Worm (Caenorhabditis elegans) whole organism, L1 larva: ENCODE data around the gene lsm-1.

Source experiments
- C16A3.4 ChIP-seq: fragments of 150-350 bp; optimal IDR thresholded peaks from 2 replicates; lab custom pipeline; 2014; ENCODE audit warnings: missing biosample characterization, missing genetic modification characterization
- ama-1 ChIP-seq: fragments of 150-350 bp; optimal IDR thresholded peaks from 2 replicates; lab custom pipeline; 2014
- ceh-63 ChIP-seq: fragments of 200-800 bp; sonication (Bioruptor generic); optimal IDR thresholded peaks from 2 replicates; lab custom pipeline; 2018; ENCODE audit warnings: mild to moderate bottlenecking, missing genetic modification characterization, missing compliant biosample characterization
- ces-1 ChIP-seq: fragments of 150-350 bp; optimal IDR thresholded peaks from 2 replicates; lab custom pipeline; 2014; ENCODE audit warnings: missing biosample characterization, missing genetic modification reagents, missing genetic modification characterization
- dsc-1 ChIP-seq: sonication (generic microtip); optimal IDR thresholded peaks from 2 replicates; lab custom pipeline; 2016; ENCODE audit warnings: mild to moderate bottlenecking, missing genetic modification characterization, missing compliant biosample characterization
- efl-1 ChIP-seq, 4 experiments: fragments of 150-350 bp; optimal IDR thresholded peaks in 3 of 4; peaks in 1 of 4; 1 replicate in 1 of 4; 2 replicates in 3 of 4; lab custom pipeline; 2014; ENCODE audit warnings: missing biosample characterization in 2 of 4, missing genetic modification characterization in 2 of 4, missing genetic modification reagents in 2 of 4
- elt-2 ChIP-seq: sonication (generic microtip); optimal IDR thresholded peaks from 2 replicates; lab custom pipeline; 2016; ENCODE audit warnings: missing genetic modification characterization, mild to moderate bottlenecking, inconsistent platforms, missing compliant biosample characterization, missing genetic modification reagents
- elt-3 ChIP-seq, 6 experiments: fragments of 150-350 bp in 1 of 6; sonication (generic microtip); optimal IDR thresholded peaks; 2 replicates each; lab custom pipeline; 2017 to 2018; ENCODE audit warnings: missing biosample characterization in 6 of 6, missing genetic modification characterization in 6 of 6, inconsistent platforms in 1 of 6
- ets-5 ChIP-seq: fragments of 200-800 bp; sonication (Bioruptor generic); IDR thresholded peaks from 2 replicates; pipeline ENCODE4 v1.3.6; 2022; ENCODE audit warnings: missing genetic modification characterization, missing compliant biosample characterization
- fkh-8 ChIP-seq: sonication (generic microtip); optimal IDR thresholded peaks from 2 replicates; lab custom pipeline; 2016; ENCODE audit warnings: mild to moderate bottlenecking, missing genetic modification characterization, missing compliant biosample characterization
- fos-1 ChIP-seq: fragments of 150-350 bp; optimal IDR thresholded peaks from 2 replicates; lab custom pipeline; 2014; ENCODE audit warnings: missing biosample characterization, missing genetic modification characterization
- grh-1 ChIP-seq: fragments of 200-800 bp; sonication (Bioruptor generic); IDR thresholded peaks from 2 replicates; pipeline ENCODE4 v1.3.6; 2022; ENCODE audit warnings: missing genetic modification reagents, missing genetic modification characterization, missing compliant biosample characterization
- hlh-4 ChIP-seq: sonication (generic microtip); optimal IDR thresholded peaks from 2 replicates; lab custom pipeline; 2016; ENCODE audit warnings: mild to moderate bottlenecking, missing genetic modification characterization, missing compliant biosample characterization
- irx-1 ChIP-seq: sonication (generic microtip); optimal IDR thresholded peaks from 2 replicates; lab custom pipeline; 2016; ENCODE audit warnings: missing genetic modification characterization, missing compliant biosample characterization
- isw-1 ChIP-seq: fragments of 200-800 bp; sonication (Bioruptor generic); IDR thresholded peaks from 2 replicates; pipeline ENCODE4 v1.3.6; 2022; ENCODE audit warnings: missing genetic modification characterization, missing compliant biosample characterization
- lin-14 ChIP-seq: fragments of 200-800 bp; sonication (Bioruptor generic); optimal IDR thresholded peaks from 2 replicates; lab custom pipeline; 2018; ENCODE audit warnings: mild to moderate bottlenecking, missing genetic modification characterization, moderate library complexity, missing compliant biosample characterization
- lin-35 ChIP-seq, 2 experiments: fragments of 150-350 bp; optimal IDR thresholded peaks; 2 replicates each; lab custom pipeline; 2014; ENCODE audit warnings: missing biosample characterization in 2 of 2, missing genetic modification characterization in 2 of 2, missing genetic modification reagents in 2 of 2
- lin-39 ChIP-seq: fragments of 150-350 bp; optimal IDR thresholded peaks from 2 replicates; lab custom pipeline; 2014; ENCODE audit warnings: missing biosample characterization, missing genetic modification reagents, missing genetic modification characterization
- lsy-2 ChIP-seq, 2 experiments: fragments of 150-350 bp; optimal IDR thresholded peaks; 2 replicates each; lab custom pipeline; 2014; ENCODE audit warnings: missing biosample characterization in 2 of 2, missing genetic modification characterization in 2 of 2
- mab-9 ChIP-seq: fragments of 200-800 bp; sonication (Bioruptor generic); IDR thresholded peaks from 2 replicates; pipeline ENCODE4 v1.3.6; 2022; ENCODE audit warnings: missing genetic modification reagents, missing genetic modification characterization, missing compliant biosample characterization
- mef-2 ChIP-seq: fragments of 150-350 bp; optimal IDR thresholded peaks from 2 replicates; lab custom pipeline; 2014; ENCODE audit warnings: missing biosample characterization, missing genetic modification characterization
- mep-1 ChIP-seq: fragments of 150-350 bp; optimal IDR thresholded peaks from 2 replicates; lab custom pipeline; 2014; ENCODE audit warnings: missing biosample characterization, missing genetic modification characterization
- nhr-19 ChIP-seq: fragments of 200-800 bp; sonication (Bioruptor generic); conservative IDR thresholded peaks from 2 replicates; pipeline ENCODE4 v1.3.6; 2022; ENCODE audit warnings: missing genetic modification characterization, missing compliant biosample characterization
- nhr-237 ChIP-seq: fragments of 150-350 bp; optimal IDR thresholded peaks from 2 replicates; lab custom pipeline; 2014; ENCODE audit warnings: missing biosample characterization, missing genetic modification characterization
- nhr-71 ChIP-seq: sonication (generic microtip); optimal IDR thresholded peaks from 2 replicates; lab custom pipeline; 2016; ENCODE audit warnings: mild to moderate bottlenecking, missing genetic modification characterization, moderate library complexity, missing compliant biosample characterization
- nhr-76 ChIP-seq: sonication (generic microtip); optimal IDR thresholded peaks from 2 replicates; lab custom pipeline; 2017; ENCODE audit warnings: missing biosample characterization, missing genetic modification characterization
- nhr-85 ChIP-seq: sonication (generic microtip); peaks from one replicate; lab custom pipeline; 2016; ENCODE audit warnings: missing genetic modification characterization, inconsistent platforms, missing compliant biosample characterization
- nhr-90 ChIP-seq: sonication (generic microtip); optimal IDR thresholded peaks from 2 replicates; lab custom pipeline; 2016; ENCODE audit warnings: mild to moderate bottlenecking, missing genetic modification characterization, missing compliant biosample characterization; ENCODE audit not compliant: poor library complexity
- rnt-1 ChIP-seq: sonication (generic microtip); optimal IDR thresholded peaks from 2 replicates; lab custom pipeline; 2016; ENCODE audit warnings: mild to moderate bottlenecking, missing genetic modification characterization, moderate library complexity, missing compliant biosample characterization
- snu-23 ChIP-seq: sonication (generic microtip); optimal IDR thresholded peaks from 2 replicates; lab custom pipeline; 2016; ENCODE audit warnings: missing genetic modification characterization, missing compliant biosample characterization
- sox-4 ChIP-seq: sonication (generic microtip); optimal IDR thresholded peaks from 2 replicates; lab custom pipeline; 2016; ENCODE audit warnings: missing genetic modification characterization, missing compliant biosample characterization
- sptf-1 ChIP-seq: fragments of 150-350 bp; optimal IDR thresholded peaks from 2 replicates; lab custom pipeline; 2014; ENCODE audit warnings: missing biosample characterization, missing genetic modification characterization
- sup-37 ChIP-seq: fragments of 200-800 bp; sonication (Bioruptor generic); optimal IDR thresholded peaks from 2 replicates; lab custom pipeline; 2018; ENCODE audit warnings: mild to moderate bottlenecking, missing genetic modification characterization, missing compliant biosample characterization
- swsn-7 ChIP-seq: sonication (generic microtip); optimal IDR thresholded peaks from 2 replicates; lab custom pipeline; 2016; ENCODE audit warnings: missing genetic modification characterization, missing compliant biosample characterization
- tlp-1 ChIP-seq: fragments of 150-350 bp; optimal IDR thresholded peaks from 2 replicates; lab custom pipeline; 2014; ENCODE audit warnings: missing biosample characterization, missing genetic modification characterization
- vab-15 ChIP-seq: sonication (generic microtip); optimal IDR thresholded peaks from 2 replicates; lab custom pipeline; 2017; ENCODE audit warnings: missing genotype, mild to moderate bottlenecking, missing genetic modification characterization, missing compliant biosample characterization
- ztf-11 ChIP-seq, 2 experiments: sonication (generic microtip); optimal IDR thresholded peaks; 2 replicates each; lab custom pipeline; 2016 to 2017; ENCODE audit warnings: missing genetic modification characterization in 2 of 2, missing biosample characterization in 1 of 2, missing compliant biosample characterization in 1 of 2

lsm-1 gene

ce11 chrII:11132542-11132941 is 5.8 kb downstream of the lsm-1 start, which contains the start of gene F40F8.11 (continued):
- peak; percentile 28; the same call in 1 of the 2 replicates for TF ChIP-seq nhr-19 (GFP tag; lab: Robert Waterston, UW)
- TF ChIP-seq lin-35 (GFP tag; optimal IDR thresholded peaks at IDR 0.05; lab: Kevin White, UChicago), result peak; percentile 89 to 95
- peak; percentile 56 for TF ChIP-seq mep-1 (tag; lab: Kevin White, UChicago)
- peak; percentile 20 for TF ChIP-seq swsn-7 (tag; lab: Kevin White, UChicago)
- peak; percentile 24 for TF ChIP-seq rnt-1 (tag; lab: Kevin White, UChicago)
- TF ChIP-seq, all 84 proteins: peak for 26

- TF ChIP-seq ces-1 (GFP tag; lab: Kevin White, UChicago) (no peak), nhr-85 (no peak), sptf-1 (tag; lab: Kevin White, UChicago) (no peak), tlp-1 (tag; lab: Kevin White, UChicago) (no peak), mef-2 (tag; lab: Kevin White, UChicago) (no peak), ama-1 (no peak), ztf-11 (tag; optimal IDR thresholded peaks at IDR 0.05; lab: Kevin White, UChicago) (no peak)
These were observed 8.1 kb downstream of the lsm-1 start, which contains the start of gene F40F8.5 for ce11 chrII:11134828-11135227. Gene F40F8.5 (minus strand): TSS chrII:11134928.

- TF ChIP-seq sup-37 (GFP tag; lab: Kevin White, UChicago) (no peak), nhr-85 (no peak), lin-39 (tag; lab: Kevin White, UChicago) (peak; percentile 39), efl-1 (optimal IDR thresholded peaks at IDR 0.05; lab: Kevin White, UChicago) (peak in 1 of 2 experiments; percentile 4), efl-1 (GFP tag; optimal IDR thresholded peaks at IDR 0.05 in 1 of 2; lab: Kevin White, UChicago) (peak in 1 of 2 experiments; percentile 85), nhr-19 (GFP tag; lab: Robert Waterston, UW) (0 out of 2 replicates have a peak, but pooled peaks have one; percentile 24), fkh-8 (no peak), snu-23 (GFP tag; lab: Kevin White, UChicago) (peak; percentile 11), nhr-71 (tag; lab: Kevin White, UChicago) (peak; percentile 67), elt-2 (tag; lab: Kevin White, UChicago) (peak; percentile 4), rnt-1 (tag; lab: Kevin White, UChicago) (peak; percentile 66), vab-15 (tag; lab: Kevin White, UChicago) (peak; percentile 22), irx-1 (no peak), hlh-4 (tag; lab: Kevin White, UChicago) (no peak), isw-1 (GFP tag; lab: Robert Waterston, UW) (no peak), dsc-1 (tag; lab: Kevin White, UChicago) (no peak), mep-1 (tag; lab: Kevin White, UChicago) (no peak), grh-1 (no peak), lin-35 (GFP tag; optimal IDR thresholded peaks at IDR 0.05; lab: Kevin White, UChicago) (peak in 1 of 2 experiments; percentile 13), lin-14 (GFP tag; lab: Kevin White, UChicago) (peak; percentile 74), lsy-2 (tag; optimal IDR thresholded peaks at IDR 0.05; lab: Kevin White, UChicago) (peak; percentile 31 to 57)
- TF ChIP-seq, all 84 proteins: peak for 11
These were observed 9.0 kb downstream of the lsm-1 start for ce11 chrII:11135773-11136172.

ce11 chrII:11140140-11140539 is 13.4 kb downstream of the lsm-1 start, which contains the start of gene F40F8.4:
Gene F40F8.4 (minus strand): TSS chrII:11140240.
- no peak for TF ChIP-seq nhr-237 (tag; lab: Kevin White, UChicago)
- TF ChIP-seq nhr-76 (tag; lab: Kevin White, UChicago), result no peak
- no peak for TF ChIP-seq ets-5
- TF ChIP-seq C16A3.4 (tag; lab: Kevin White, UChicago), result no peak
- no peak for TF ChIP-seq elt-3 (tag; optimal IDR thresholded peaks at IDR 0.05; lab: Kevin White, UChicago)
- TF ChIP-seq mab-9 (GFP tag; lab: Robert Waterston, UW), result no peak
- no peak for TF ChIP-seq sox-4
- no peak for TF ChIP-seq ceh-63
- no peak for TF ChIP-seq fos-1 (tag; lab: Kevin White, UChicago)
- TF ChIP-seq nhr-90, result no peak
- TF ChIP-seq isw-1 (GFP tag; lab: Robert Waterston, UW), result no peak
- no peak for TF ChIP-seq lsy-2 (tag; optimal IDR thresholded peaks at IDR 0.05; lab: Kevin White, UChicago)
- TF ChIP-seq sup-37 (GFP tag; lab: Kevin White, UChicago), result no peak
- TF ChIP-seq ama-1, result no peak
